Worm (Caenorhabditis elegans) whole organism, L2 larva: ENCODE data around the gene F37B4.10.

ENCODE experiments used
- elt-1 ChIP-seq: fragments of 150-350 bp; optimal IDR thresholded peaks from 2 replicates; lab custom pipeline; 2014; ENCODE audit warnings: missing biosample characterization, missing genetic modification characterization
- nhr-11 ChIP-seq: fragments of 150-350 bp; optimal IDR thresholded peaks from 2 replicates; lab custom pipeline; 2014; ENCODE audit warnings: missing biosample characterization, missing genetic modification characterization
- nhr-237 ChIP-seq: fragments of 150-350 bp; optimal IDR thresholded peaks from 2 replicates; lab custom pipeline; 2014; ENCODE audit warnings: missing biosample characterization, missing genetic modification characterization
- snpc-4 ChIP-seq: fragments of 150-350 bp; optimal IDR thresholded peaks from 2 replicates; lab custom pipeline; 2014; ENCODE audit warnings: missing biosample characterization, missing genetic modification characterization

ce11 chrV:2892976-2893375, 15.6 kb upstream of the F37B4.10 start, which contains the start of gene srh-127:
- TF ChIP-seq nhr-11 (no peak), nhr-237 (tag; lab: Kevin White, UChicago) (no peak), snpc-4 (tag; lab: Kevin White, UChicago) (no peak), elt-1 (no peak)
